Worm (Caenorhabditis elegans) whole organism, L4 larva: ENCODE data around the gene ulp-1.

ENCODE experiments used
- F26F4.8 ChIP-seq: fragments of 200-800 bp; sonication (Bioruptor generic); conservative IDR thresholded peaks from 2 replicates; pipeline ENCODE4 v1.3.6; 2022; ENCODE audit warnings: missing genetic modification characterization, missing compliant biosample characterization
- R02D3.7 ChIP-seq: fragments of 150-350 bp; sonication (generic microtip); optimal IDR thresholded peaks from 3 replicates; lab custom pipeline; 2014; ENCODE audit warnings: missing biosample characterization, missing genetic modification characterization
- T20F7.1 ChIP-seq: fragments of 200-800 bp; sonication (Bioruptor generic); optimal IDR thresholded peaks from 2 replicates; lab custom pipeline; 2018; ENCODE audit warnings: mild to moderate bottlenecking, missing genetic modification characterization, missing compliant biosample characterization
- Y48G9A.11 ChIP-seq: fragments of 200-800 bp; sonication (Bioruptor generic); IDR thresholded peaks from 2 replicates; pipeline ENCODE4 v1.3.6; 2022; ENCODE audit warnings: missing genetic modification reagents, missing genetic modification characterization, missing compliant biosample characterization
- Y75B8A.6 ChIP-seq: fragments of 200-800 bp; sonication (Bioruptor generic); IDR thresholded peaks from 2 replicates; pipeline ENCODE4 v1.3.6; 2022; ENCODE audit warnings: missing genetic modification reagents, missing genetic modification characterization, missing compliant biosample characterization
- ZK337.2 ChIP-seq: fragments of 200-800 bp; sonication (Bioruptor generic); IDR thresholded peaks from 2 replicates; pipeline ENCODE4 v1.3.6; 2022; ENCODE audit warnings: missing genetic modification reagents, missing genetic modification characterization, missing compliant biosample characterization
- aha-1 ChIP-seq: fragments of 150-350 bp; peaks from one replicate; lab custom pipeline; 2014; ENCODE audit warnings: missing biosample characterization, missing genetic modification characterization
- arid-1 ChIP-seq: fragments of 200-800 bp; sonication (Bioruptor generic); conservative IDR thresholded peaks from 2 replicates; pipeline ENCODE4 v1.3.6; 2022; ENCODE audit warnings: missing genetic modification reagents, missing genetic modification characterization, missing compliant biosample characterization
- ceh-28 ChIP-seq: fragments of 150-350 bp; optimal IDR thresholded peaks from 2 replicates; lab custom pipeline; 2014; ENCODE audit warnings: missing biosample characterization, missing genetic modification reagents, missing genetic modification characterization
- ces-1 ChIP-seq: fragments of 150-350 bp; sonication (generic microtip); optimal IDR thresholded peaks from 4 replicates; lab custom pipeline; 2014; ENCODE audit warnings: missing biosample characterization, missing genetic modification reagents, missing genetic modification characterization
- daf-16 ChIP-seq, 3 experiments: sonication (generic microtip); optimal IDR thresholded peaks; 2 replicates each; lab custom pipeline; 2016 to 2017; ENCODE audit warnings: missing genetic modification characterization in 3 of 3, missing genetic modification reagents in 3 of 3, mild to moderate bottlenecking in 2 of 3, missing compliant biosample characterization in 2 of 3, missing biosample characterization in 1 of 3, moderate library complexity in 1 of 3
- dmd-6 ChIP-seq: fragments of 200-800 bp; sonication (Bioruptor generic); IDR thresholded peaks from 2 replicates; pipeline ENCODE4 v1.3.6; 2022; ENCODE audit warnings: missing genetic modification reagents, missing genetic modification characterization, missing compliant biosample characterization
- dmd-8 ChIP-seq: fragments of 200-800 bp; sonication (Bioruptor generic); IDR thresholded peaks from 2 replicates; pipeline ENCODE4 v1.3.6; 2022; ENCODE audit warnings: missing genetic modification characterization, missing compliant biosample characterization
- dmd-9 ChIP-seq: fragments of 200-800 bp; sonication (Bioruptor generic); IDR thresholded peaks from 2 replicates; pipeline ENCODE4 v1.3.6; 2022; ENCODE audit warnings: missing genetic modification reagents, missing genetic modification characterization, missing compliant biosample characterization
- dpl-1 ChIP-seq: fragments of 150-350 bp; optimal IDR thresholded peaks from 2 replicates; lab custom pipeline; 2014; ENCODE audit warnings: missing biosample characterization, missing genetic modification reagents, missing genetic modification characterization
- dve-1 ChIP-seq: sonication (generic microtip); optimal IDR thresholded peaks from 2 replicates; lab custom pipeline; 2017; ENCODE audit warnings: antibody characterized with exemption, mild to moderate bottlenecking, missing genetic modification characterization, missing compliant biosample characterization; ENCODE audit not compliant: insufficient read depth
- fos-1 ChIP-seq: fragments of 150-350 bp; optimal IDR thresholded peaks from 2 replicates; lab custom pipeline; 2014; ENCODE audit warnings: missing biosample characterization, missing genetic modification characterization
- hlh-11 ChIP-seq: fragments of 200-800 bp; sonication (Bioruptor generic); optimal IDR thresholded peaks from 2 replicates; lab custom pipeline; 2018; ENCODE audit warnings: mild to moderate bottlenecking, missing genetic modification characterization, missing compliant biosample characterization
- hlh-30 ChIP-seq: sonication (generic microtip); optimal IDR thresholded peaks from 2 replicates; lab custom pipeline; 2017; ENCODE audit warnings: antibody characterized with exemption, mild to moderate bottlenecking, missing genetic modification characterization, missing compliant biosample characterization; ENCODE audit not compliant: insufficient read depth
- hmg-1.1 ChIP-seq: fragments of 200-800 bp; sonication (Bioruptor generic); IDR thresholded peaks from 2 replicates; pipeline ENCODE4 v1.3.6; 2022; ENCODE audit warnings: missing genetic modification reagents, missing genetic modification characterization, missing compliant biosample characterization
- jun-1 ChIP-seq: fragments of 150-350 bp; optimal IDR thresholded peaks from 2 replicates; lab custom pipeline; 2014; ENCODE audit warnings: missing biosample characterization, missing genetic modification reagents, missing genetic modification characterization
- lin-15B ChIP-seq: fragments of 150-350 bp; sonication (generic microtip); optimal IDR thresholded peaks from 3 replicates; lab custom pipeline; 2014; ENCODE audit warnings: missing biosample characterization, missing genetic modification characterization
- lin-38 ChIP-seq: fragments of 200-800 bp; sonication (Bioruptor generic); IDR thresholded peaks from 2 replicates; pipeline ENCODE4 v1.3.6; 2022; ENCODE audit warnings: missing genetic modification reagents, missing genetic modification characterization, missing compliant biosample characterization
- lir-3 ChIP-seq: sonication (generic microtip); optimal IDR thresholded peaks from 2 replicates; lab custom pipeline; 2016; ENCODE audit warnings: mild to moderate bottlenecking, missing genetic modification characterization, missing compliant biosample characterization
- madf-9 ChIP-seq: fragments of 200-800 bp; sonication (Bioruptor generic); conservative IDR thresholded peaks from 2 replicates; pipeline ENCODE4 v1.3.6; 2022; ENCODE audit warnings: missing genetic modification reagents, missing genetic modification characterization, missing compliant biosample characterization
- mdl-1 ChIP-seq, 2 experiments: fragments of 150-350 bp in 1 of 2; sonication (generic microtip) in 1 of 2; optimal IDR thresholded peaks; 2 replicates each; lab custom pipeline; 2014 to 2017; ENCODE audit warnings: missing biosample characterization in 2 of 2, missing genetic modification characterization in 2 of 2
- mep-1 ChIP-seq: fragments of 150-350 bp; sonication (generic microtip); optimal IDR thresholded peaks from 3 replicates; lab custom pipeline; 2014; ENCODE audit warnings: missing biosample characterization, missing genetic modification characterization
- mes-2 ChIP-seq: sonication (generic microtip); optimal IDR thresholded peaks from 2 replicates; lab custom pipeline; 2016; ENCODE audit warnings: missing genotype, mild to moderate bottlenecking, missing genetic modification characterization, missing compliant biosample characterization; ENCODE audit not compliant: poor library complexity, severe bottlenecking
- mxl-3 ChIP-seq: fragments of 200-800 bp; sonication (Bioruptor generic); optimal IDR thresholded peaks from 2 replicates; lab custom pipeline; 2018; ENCODE audit warnings: mild to moderate bottlenecking, missing genetic modification characterization, missing compliant biosample characterization
- nhr-111 ChIP-seq: fragments of 200-800 bp; sonication (Bioruptor generic); optimal IDR thresholded peaks from 2 replicates; lab custom pipeline; 2018; ENCODE audit warnings: mild to moderate bottlenecking, missing genetic modification characterization, missing compliant biosample characterization
- nhr-237 ChIP-seq: sonication (generic microtip); optimal IDR thresholded peaks from 2 replicates; lab custom pipeline; 2017; ENCODE audit warnings: missing biosample characterization, missing genetic modification characterization
- nhr-28 ChIP-seq: fragments of 150-350 bp; optimal IDR thresholded peaks from 2 replicates; lab custom pipeline; 2014; ENCODE audit warnings: missing biosample characterization, missing genetic modification characterization
- nhr-42 ChIP-seq: fragments of 200-800 bp; sonication (Bioruptor generic); IDR thresholded peaks from 2 replicates; pipeline ENCODE4 v1.3.6; 2022; ENCODE audit warnings: missing genetic modification characterization, missing compliant biosample characterization
- pqm-1 ChIP-seq: sonication (generic microtip); optimal IDR thresholded peaks from 2 replicates; lab custom pipeline; 2017; ENCODE audit warnings: missing biosample characterization, missing genetic modification characterization
- set-16 ChIP-seq: fragments of 200-800 bp; sonication (Bioruptor generic); IDR thresholded peaks from 2 replicates; pipeline ENCODE4 v1.3.6; 2022; ENCODE audit warnings: missing genetic modification reagents, missing genetic modification characterization, missing compliant biosample characterization
- skn-1 ChIP-seq: fragments of 150-350 bp; optimal IDR thresholded peaks from 2 replicates; lab custom pipeline; 2014; ENCODE audit warnings: missing biosample characterization, missing genetic modification characterization
- spr-3 ChIP-seq: fragments of 200-800 bp; sonication (Bioruptor generic); optimal IDR thresholded peaks from 2 replicates; lab custom pipeline; 2018; ENCODE audit warnings: mild to moderate bottlenecking, missing genetic modification characterization, missing compliant biosample characterization
- unc-39 ChIP-seq: sonication (generic microtip); optimal IDR thresholded peaks from 2 replicates; lab custom pipeline; 2017; ENCODE audit warnings: missing biosample characterization, missing genetic modification characterization
- unc-62 ChIP-seq, 3 experiments: fragments of 150-350 bp in 1 of 3; sonication (generic microtip); optimal IDR thresholded peaks in 2 of 3; peaks in 1 of 3; 1 replicate in 1 of 3; 2 replicates in 2 of 3; lab custom pipeline; 2014 to 2017; ENCODE audit warnings: missing biosample characterization in 3 of 3, missing genetic modification characterization in 3 of 3, missing genetic modification reagents in 3 of 3, missing genotype in 1 of 3
- zfp-3 ChIP-seq: fragments of 200-800 bp; sonication (Bioruptor generic); conservative IDR thresholded peaks from 2 replicates; pipeline ENCODE4 v1.3.6; 2022; ENCODE audit warnings: missing genetic modification reagents, missing genetic modification characterization, missing compliant biosample characterization
- zip-11 ChIP-seq: fragments of 200-800 bp; sonication (Bioruptor generic); IDR thresholded peaks from 2 replicates; pipeline ENCODE4 v1.3.6; 2022; ENCODE audit warnings: missing genetic modification characterization, missing compliant biosample characterization

Gene ulp-1

ce11 chrIII:5185620-5186019 is 16.0 kb upstream of the ulp-1 start, which contains the start of gene pup-2:
pup-2 (plus strand) TSS chrIII:5185920.
- TF ChIP-seq T20F7.1 (GFP tag; lab: Kevin White, UChicago): no peak
- no peak for TF ChIP-seq ceh-28 (tag; lab: Kevin White, UChicago)
- TF ChIP-seq arid-1: no peak
- TF ChIP-seq nhr-237 (tag; lab: Kevin White, UChicago): no peak
- TF ChIP-seq lin-15B: no peak
- TF ChIP-seq Y48G9A.11 (GFP tag; lab: Robert Waterston, UW): no peak
- no peak for TF ChIP-seq mes-2
- TF ChIP-seq ZK337.2 (GFP tag; lab: Robert Waterston, UW): no peak
- no peak for TF ChIP-seq mep-1 (tag; lab: Kevin White, UChicago)
- TF ChIP-seq nhr-42 (GFP tag; lab: Robert Waterston, UW): no peak
- no peak for TF ChIP-seq ces-1 (GFP tag; lab: Kevin White, UChicago)
- TF ChIP-seq, all 104 proteins: peak for 0

DNA sequence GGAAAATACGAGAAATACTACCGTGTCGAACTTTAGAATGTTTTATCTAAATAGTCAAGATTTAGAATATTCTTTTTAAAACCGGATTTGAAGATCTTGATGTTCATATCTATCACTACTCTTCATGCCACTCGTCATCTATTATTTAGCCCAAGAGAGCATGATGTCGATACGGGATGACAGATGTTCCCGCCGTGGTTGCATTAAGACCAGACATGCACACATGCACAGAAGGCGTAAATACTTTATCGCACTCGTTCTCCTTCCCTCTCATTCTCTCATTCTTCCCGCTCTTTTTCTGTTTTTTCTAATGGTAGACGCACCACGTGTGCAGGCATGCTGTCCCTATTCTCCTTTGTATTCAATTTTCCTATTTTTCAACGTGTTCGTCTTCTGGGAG is 13.8 kb upstream of the ulp-1 start:
- TF ChIP-seq dmd-8 (GFP tag; lab: Robert Waterston, UW) (no peak), hlh-30 (tag; lab: Kevin White, UChicago) (peak; percentile 11), mdl-1 (tag; optimal IDR thresholded peaks at IDR 0.05; lab: Kevin White, UChicago) (peak in 1 of 2 experiments; percentile 5), unc-39 (no peak), hmg-1.1 (0 out of 2 replicates have a peak, but pooled peaks have one; percentile 20), zip-11 (GFP tag; lab: Robert Waterston, UW) (no peak)

ce11 chrIII:5181641-5182040 is 12.0 kb upstream of the ulp-1 start:
- TF ChIP-seq nhr-111 (GFP tag; lab: Kevin White, UChicago) (no peak), aha-1 (tag; lab: Kevin White, UChicago) (peak; percentile 5), nhr-28 (tag; lab: Kevin White, UChicago) (peak; percentile 4)

DNA sequence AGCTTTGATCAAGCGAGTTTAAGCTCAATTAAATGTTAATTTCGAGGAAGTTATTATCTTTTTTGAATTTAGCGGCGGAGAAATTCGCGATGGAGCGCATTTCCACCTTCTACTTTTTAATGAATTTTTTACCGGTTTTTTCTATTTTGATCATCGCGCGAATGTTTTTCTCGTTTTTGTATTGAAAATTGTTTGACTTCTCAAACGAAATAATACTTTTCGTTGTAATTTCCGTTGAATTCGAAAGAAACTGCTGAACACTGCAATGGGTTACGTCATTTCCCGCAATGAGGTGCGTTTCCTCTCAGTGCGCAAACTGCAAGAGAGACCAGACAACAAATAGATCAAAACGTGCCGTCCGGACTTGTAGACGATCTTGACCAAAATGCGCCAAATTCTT is 11.6 kb upstream of the ulp-1 start:
- TF ChIP-seq nhr-42 (GFP tag; lab: Robert Waterston, UW) (no peak), lir-3 (tag; lab: Kevin White, UChicago) (no peak), mdl-1 (tag; optimal IDR thresholded peaks at IDR 0.05; lab: Kevin White, UChicago) (peak in 1 of 2 experiments; percentile 38), dpl-1 (GFP tag; lab: Kevin White, UChicago) (peak; percentile 1), Y48G9A.11 (GFP tag; lab: Robert Waterston, UW) (no peak), mxl-3 (GFP tag; lab: Kevin White, UChicago) (peak; percentile 18), skn-1 (tag; lab: Kevin White, UChicago) (no peak), dmd-9 (GFP tag; lab: Robert Waterston, UW) (no peak), ces-1 (GFP tag; lab: Kevin White, UChicago) (no peak), jun-1 (tag; lab: Kevin White, UChicago) (no peak), hlh-11 (tag; lab: Kevin White, UChicago) (peak; percentile 19), spr-3 (GFP tag; lab: Kevin White, UChicago) (no peak), hlh-30 (tag; lab: Kevin White, UChicago) (peak; percentile 10), lin-38 (GFP tag; lab: Robert Waterston, UW) (peak; percentile 72), madf-9 (no peak), F26F4.8 (GFP tag; lab: Robert Waterston, UW) (no peak)

DNA sequence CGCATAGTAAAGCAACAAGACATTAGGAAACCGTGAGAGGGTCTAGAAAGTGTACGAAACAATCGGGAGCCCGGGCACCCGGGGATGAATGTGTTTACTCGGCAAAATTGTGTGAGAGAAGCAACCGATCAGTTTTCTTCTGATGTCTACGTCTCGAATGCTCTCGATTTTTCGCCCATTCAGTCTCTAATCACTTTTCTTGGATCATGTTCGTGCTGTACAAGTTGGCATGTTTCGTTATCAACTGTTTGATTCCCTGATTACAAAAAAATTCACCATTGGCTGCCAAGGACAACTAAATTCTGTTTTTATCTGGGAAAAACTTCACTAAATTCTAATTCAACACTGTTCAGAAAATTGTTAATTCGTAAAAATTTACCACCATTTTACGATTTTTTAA is 11.0 kb upstream of the ulp-1 start:
- TF ChIP-seq Y75B8A.6 (GFP tag; lab: Robert Waterston, UW): no peak
- TF ChIP-seq daf-16 (GFP tag; optimal IDR thresholded peaks at IDR 0.05; lab: Kevin White, UChicago): no peak
- TF ChIP-seq daf-16 (tag; optimal IDR thresholded peaks at IDR 0.05; lab: Kevin White, UChicago): peak; percentile 51
- TF ChIP-seq pqm-1: peak; percentile 9
- no peak for TF ChIP-seq fos-1
- TF ChIP-seq zfp-3 (GFP tag; lab: Robert Waterston, UW): no peak
- TF ChIP-seq unc-62 (GFP tag; optimal IDR thresholded peaks at IDR 0.05 in 1 of 2; lab: Kevin White, UChicago): peak in 1 of 2 experiments; percentile 76
- TF ChIP-seq unc-62 (tag; optimal IDR thresholded peaks at IDR 0.05; lab: Kevin White, UChicago): no peak
- TF ChIP-seq hlh-11 (tag; lab: Kevin White, UChicago): peak; percentile 34
- peak; percentile 31 for TF ChIP-seq nhr-28 (tag; lab: Kevin White, UChicago)
- peak; percentile 20 for TF ChIP-seq dve-1 (tag; lab: Kevin White, UChicago)
- TF ChIP-seq aha-1 (tag; lab: Kevin White, UChicago): peak; percentile 22
- TF ChIP-seq set-16 (GFP tag; lab: Robert Waterston, UW): no peak
- no peak for TF ChIP-seq spr-3 (GFP tag; lab: Kevin White, UChicago)
- TF ChIP-seq dmd-6 (GFP tag; lab: Robert Waterston, UW): peak; percentile 46
- no peak for TF ChIP-seq R02D3.7 (tag; lab: Kevin White, UChicago)
- TF ChIP-seq dmd-9 (GFP tag; lab: Robert Waterston, UW): no peak
